Worm (Caenorhabditis elegans) whole organism, midembryonic: ENCODE results near the gene Y67D8B.3.
"Not testable (repeated sequence)": the region's sequence is repeated elsewhere in the genome, so short reads cannot be mapped to it uniquely, and the experiment has no call there.

Experiments used
- T22C8.4 ChIP-seq: fragments of 200-800 bp; sonication (Bioruptor generic); IDR thresholded peaks from 2 replicates; pipeline ENCODE4 v1.3.6; 2022; ENCODE audit warnings: missing genetic modification characterization, missing compliant biosample characterization
- cog-1 ChIP-seq: sonication (generic microtip); optimal IDR thresholded peaks from 2 replicates; lab custom pipeline; 2016; ENCODE audit warnings: missing genetic modification characterization, missing compliant biosample characterization
- flt-1 ChIP-seq: fragments of 200-800 bp; sonication (Bioruptor generic); IDR thresholded peaks from 2 replicates; pipeline ENCODE4 v1.3.6; 2022; ENCODE audit warnings: missing genetic modification characterization, missing compliant biosample characterization
- klf-2 ChIP-seq: fragments of 200-800 bp; sonication (Bioruptor generic); conservative IDR thresholded peaks from 2 replicates; pipeline ENCODE4 v1.3.6; 2022; ENCODE audit warnings: missing genetic modification reagents, missing genetic modification characterization, missing compliant biosample characterization
- med-1 ChIP-seq: sonication (generic microtip); optimal IDR thresholded peaks from 2 replicates; lab custom pipeline; 2017; ENCODE audit warnings: missing genetic modification characterization, mild to moderate bottlenecking, missing compliant biosample characterization, antibody characterized with exemption, missing genetic modification reagents; ENCODE audit not compliant: insufficient read depth
- ref-1 ChIP-seq: fragments of 200-800 bp; sonication (Bioruptor generic); conservative IDR thresholded peaks from 2 replicates; pipeline ENCODE4 v1.3.6; 2022; ENCODE audit warnings: missing genetic modification reagents, missing genetic modification characterization, missing compliant biosample characterization
- tab-1 ChIP-seq: fragments of 200-800 bp; sonication (Bioruptor generic); IDR thresholded peaks from 2 replicates; pipeline ENCODE4 v1.3.6; 2022; ENCODE audit warnings: missing genetic modification characterization, missing compliant biosample characterization
- ztf-23 ChIP-seq: fragments of 200-800 bp; sonication (Bioruptor generic); IDR thresholded peaks from 2 replicates; pipeline ENCODE4 v1.3.6; 2022; ENCODE audit warnings: missing genetic modification reagents, missing genetic modification characterization, missing compliant biosample characterization
- ztf-29 ChIP-seq: fragments of 200-800 bp; sonication (Bioruptor generic); IDR thresholded peaks from 2 replicates; pipeline ENCODE4 v1.3.6; 2022; ENCODE audit warnings: missing genetic modification reagents, missing genetic modification characterization, missing compliant biosample characterization

Y67D8B.3 gene

ce11 chrIV:3221158-3221557, 19.1 kb upstream of the Y67D8B.3 start:
- TF ChIP-seq med-1 (no peak), klf-2 (GFP tag; lab: Robert Waterston, UW) (no peak), ztf-23 (GFP tag; lab: Robert Waterston, UW) (no peak), ztf-29 (GFP tag; lab: Robert Waterston, UW) (no peak), ref-1 (GFP tag; lab: Robert Waterston, UW) (no peak), flt-1 (GFP tag; lab: Robert Waterston, UW) (no peak), tab-1 (GFP tag; lab: Robert Waterston, UW) (no peak), T22C8.4 (GFP tag; lab: Robert Waterston, UW) (no peak), cog-1 (tag; lab: Kevin White, UChicago) (no peak)

- TF ChIP-seq ref-1 (GFP tag; lab: Robert Waterston, UW): no peak
- no peak for TF ChIP-seq med-1
- TF ChIP-seq flt-1 (GFP tag; lab: Robert Waterston, UW): no peak
- TF ChIP-seq ztf-29 (GFP tag; lab: Robert Waterston, UW): no peak
- TF ChIP-seq klf-2 (GFP tag; lab: Robert Waterston, UW): no peak
- TF ChIP-seq ztf-23 (GFP tag; lab: Robert Waterston, UW): no peak
- no peak for TF ChIP-seq cog-1 (tag; lab: Kevin White, UChicago)
- no peak for TF ChIP-seq T22C8.4 (GFP tag; lab: Robert Waterston, UW)
- TF ChIP-seq tab-1 (GFP tag; lab: Robert Waterston, UW): no peak
These were observed 11.4 kb upstream of the Y67D8B.3 start, which contains the start of gene slmp-1 for ce11 chrIV:3213426-3213825. Gene slmp-1 (plus strand): TSS chrIV:3213760.

- no peak for TF ChIP-seq klf-2 (GFP tag; lab: Robert Waterston, UW)
- no peak for TF ChIP-seq ztf-29 (GFP tag; lab: Robert Waterston, UW)
- no peak for TF ChIP-seq tab-1 (GFP tag; lab: Robert Waterston, UW)
- TF ChIP-seq T22C8.4 (GFP tag; lab: Robert Waterston, UW): no peak
- no peak for TF ChIP-seq ztf-23 (GFP tag; lab: Robert Waterston, UW)
- TF ChIP-seq flt-1 (GFP tag; lab: Robert Waterston, UW): no peak
- TF ChIP-seq ref-1 (GFP tag; lab: Robert Waterston, UW): no peak
- TF ChIP-seq cog-1 (tag; lab: Kevin White, UChicago): no peak
- no peak for TF ChIP-seq med-1
These were observed 9.9 kb upstream of the Y67D8B.3 start for ce11 chrIV:3211929-3212328.

- TF ChIP-seq flt-1 (GFP tag; lab: Robert Waterston, UW): no peak
- no peak for TF ChIP-seq ref-1 (GFP tag; lab: Robert Waterston, UW)
- no peak for TF ChIP-seq klf-2 (GFP tag; lab: Robert Waterston, UW)
- TF ChIP-seq cog-1 (tag; lab: Kevin White, UChicago): no peak
These were observed 3.0 kb downstream of the Y67D8B.3 start for ce11 chrIV:3199041-3199440.

- no peak for TF ChIP-seq cog-1 (tag; lab: Kevin White, UChicago)
These were observed 5.6 kb downstream of the Y67D8B.3 start for ce11 chrIV:3196367-3196766.

ce11 chrIV:3191466-3191865, 10.5 kb downstream of the Y67D8B.3 start, which contains the start of gene Y67D8B.2:
Gene Y67D8B.2 (minus strand): TSS chrIV:3191566.
- TF ChIP-seq klf-2 (GFP tag; lab: Robert Waterston, UW): no peak
- TF ChIP-seq flt-1 (GFP tag; lab: Robert Waterston, UW): no peak
- no peak for TF ChIP-seq ztf-23 (GFP tag; lab: Robert Waterston, UW)
- TF ChIP-seq ztf-29 (GFP tag; lab: Robert Waterston, UW): no peak
- TF ChIP-seq med-1: no peak
- no peak for TF ChIP-seq tab-1 (GFP tag; lab: Robert Waterston, UW)
- no peak for TF ChIP-seq T22C8.4 (GFP tag; lab: Robert Waterston, UW)
- TF ChIP-seq cog-1 (tag; lab: Kevin White, UChicago): no peak
- TF ChIP-seq ref-1 (GFP tag; lab: Robert Waterston, UW): no peak

ce11 chrIV:3182920-3183319, 19.1 kb downstream of the Y67D8B.3 start:
- no peak for TF ChIP-seq T22C8.4 (GFP tag; lab: Robert Waterston, UW)
- no peak for TF ChIP-seq med-1
- TF ChIP-seq tab-1 (GFP tag; lab: Robert Waterston, UW): no peak
- TF ChIP-seq ztf-29 (GFP tag; lab: Robert Waterston, UW): no peak
- TF ChIP-seq flt-1 (GFP tag; lab: Robert Waterston, UW): no peak
- TF ChIP-seq cog-1 (tag; lab: Kevin White, UChicago): no peak
- no peak for TF ChIP-seq klf-2 (GFP tag; lab: Robert Waterston, UW)
- no peak for TF ChIP-seq ztf-23 (GFP tag; lab: Robert Waterston, UW)
- no peak for TF ChIP-seq ref-1 (GFP tag; lab: Robert Waterston, UW)

ce11 chrIV:3176067-3176758, 25.8 kb downstream of the Y67D8B.3 start, which contains the start of gene nlp-81:
Gene nlp-81 (minus strand): TSS chrIV:3176117.
- TF ChIP-seq ztf-23 (GFP tag; lab: Robert Waterston, UW) (peak; percentile 71), ref-1 (GFP tag; lab: Robert Waterston, UW) (no peak), ztf-29 (GFP tag; lab: Robert Waterston, UW) (no peak), flt-1 (GFP tag; lab: Robert Waterston, UW) (no peak)

- not testable (repeated sequence) for TF ChIP-seq T22C8.4 (GFP tag; lab: Robert Waterston, UW); ztf-29 (GFP tag; lab: Robert Waterston, UW); med-1
These were observed 29.5 kb downstream of the Y67D8B.3 start, which contains the start of gene Y67D8B.1 for ce11 chrIV:3172510-3172909. Gene Y67D8B.1 (minus strand): TSS chrIV:3172610.
